Worm (Caenorhabditis elegans) whole organism, young adult: ENCODE results near the gene C29A12.6.

Experiments used
- B0019.2 ChIP-seq: fragments of 200-800 bp; sonication (Bioruptor generic); conservative IDR thresholded peaks from 2 replicates; pipeline ENCODE4 v1.3.6; 2022; ENCODE audit warnings: missing genetic modification reagents, missing genetic modification characterization, missing compliant biosample characterization
- B0035.1 ChIP-seq: sonication (generic microtip); optimal IDR thresholded peaks from 2 replicates; lab custom pipeline; 2016; ENCODE audit warnings: missing genetic modification characterization, mild to moderate bottlenecking, missing compliant biosample characterization, missing genotype, missing genetic modification reagents
- B0261.1 ChIP-seq: sonication (generic microtip); optimal IDR thresholded peaks from 2 replicates; lab custom pipeline; 2016; ENCODE audit warnings: mild to moderate bottlenecking, missing genetic modification characterization, moderate library complexity, missing compliant biosample characterization
- C06A6.2 ChIP-seq: fragments of 200-800 bp; sonication (Bioruptor generic); conservative IDR thresholded peaks from 2 replicates; pipeline ENCODE4 v1.3.6; 2022; ENCODE audit warnings: missing genetic modification characterization, missing compliant biosample characterization
- F23B12.7 ChIP-seq: sonication (generic microtip); optimal IDR thresholded peaks from 2 replicates; lab custom pipeline; 2017; ENCODE audit warnings: missing genetic modification characterization, mild to moderate bottlenecking, missing compliant biosample characterization, antibody characterized with exemption, moderate library complexity; ENCODE audit not compliant: insufficient read depth
- F33H1.4 ChIP-seq: fragments of 200-800 bp; sonication (Bioruptor generic); IDR thresholded peaks from 2 replicates; pipeline ENCODE4 v1.3.6; 2022; ENCODE audit warnings: missing genetic modification reagents, missing genetic modification characterization, missing compliant biosample characterization
- Y53F4B.3 ChIP-seq: fragments of 200-800 bp; sonication (Bioruptor generic); IDR thresholded peaks from 2 replicates; pipeline ENCODE4 v1.3.6; 2022; ENCODE audit warnings: missing genetic modification reagents, missing genetic modification characterization, missing compliant biosample characterization
- Y53G8AR.9 ChIP-seq: fragments of 200-800 bp; sonication (Bioruptor generic); conservative IDR thresholded peaks from 2 replicates; pipeline ENCODE4 v1.3.6; 2022; ENCODE audit warnings: missing genetic modification reagents, missing genetic modification characterization, missing compliant biosample characterization
- Y56A3A.18 ChIP-seq: fragments of 200-800 bp; sonication (Bioruptor generic); IDR thresholded peaks from 2 replicates; pipeline ENCODE4 v1.3.6; 2022; ENCODE audit warnings: missing genetic modification reagents, missing genetic modification characterization, missing compliant biosample characterization
- ZK185.1 ChIP-seq: sonication (generic microtip); optimal IDR thresholded peaks from 2 replicates; lab custom pipeline; 2016; ENCODE audit warnings: mild to moderate bottlenecking, missing genetic modification characterization, missing compliant biosample characterization; ENCODE audit not compliant: poor library complexity, severe bottlenecking
- ama-1 ChIP-seq, 3 experiments: fragments of 150-350 bp in 1 of 3; sonication (generic microtip) in 2 of 3; optimal IDR thresholded peaks; 2 replicates each; lab custom pipeline; 2014 to 2018; ENCODE audit warnings: missing biosample characterization in 2 of 3, missing genetic modification characterization in 2 of 3, missing genetic modification reagents in 2 of 3
- aptf-2 ChIP-seq: fragments of 200-800 bp; sonication (Bioruptor generic); conservative IDR thresholded peaks from 2 replicates; pipeline ENCODE4 v1.3.6; 2022; ENCODE audit warnings: missing genetic modification reagents, missing genetic modification characterization, missing compliant biosample characterization
- aptf-3 ChIP-seq: fragments of 200-800 bp; sonication (Bioruptor generic); IDR thresholded peaks from 2 replicates; pipeline ENCODE4 v1.3.6; 2022; ENCODE audit warnings: missing genetic modification characterization, missing compliant biosample characterization
- atf-7 ChIP-seq: sonication (generic microtip); optimal IDR thresholded peaks from 2 replicates; lab custom pipeline; 2017; ENCODE audit warnings: mild to moderate bottlenecking, missing genetic modification characterization, missing compliant biosample characterization
- attf-5 ChIP-seq: fragments of 200-800 bp; sonication (Bioruptor generic); optimal IDR thresholded peaks from 2 replicates; lab custom pipeline; 2018; ENCODE audit warnings: mild to moderate bottlenecking, missing genetic modification characterization, missing compliant biosample characterization
- bed-2 ChIP-seq: fragments of 200-800 bp; sonication (Bioruptor generic); IDR thresholded peaks from 2 replicates; pipeline ENCODE4 v1.3.6; 2022; ENCODE audit warnings: missing genetic modification reagents, missing genetic modification characterization, missing compliant biosample characterization
- cebp-1 ChIP-seq, 2 experiments: fragments of 200-800 bp in 1 of 2; sonication (Bioruptor generic) in 1 of 2; sonication (generic microtip) in 1 of 2; IDR thresholded peaks in 1 of 2; optimal IDR thresholded peaks in 1 of 2; 2 replicates each; pipeline versions ENCODE4 v1.3.6 to Lab custom; 2017 to 2022; ENCODE audit warnings: missing compliant biosample characterization in 2 of 2, missing genetic modification characterization in 2 of 2, mild to moderate bottlenecking in 1 of 2, missing genetic modification reagents in 1 of 2, moderate library complexity in 1 of 2
- cebp-2 ChIP-seq: fragments of 200-800 bp; sonication (Bioruptor generic); IDR thresholded peaks from 2 replicates; pipeline ENCODE4 v1.3.6; 2022; ENCODE audit warnings: missing genetic modification characterization, missing compliant biosample characterization
- ceh-100 ChIP-seq: fragments of 200-800 bp; sonication (Bioruptor generic); IDR thresholded peaks from 2 replicates; pipeline ENCODE4 v1.3.6; 2022; ENCODE audit warnings: missing genetic modification reagents, missing genetic modification characterization, missing compliant biosample characterization
- ceh-27 ChIP-seq: fragments of 200-800 bp; sonication (Bioruptor generic); optimal IDR thresholded peaks from 2 replicates; lab custom pipeline; 2018; ENCODE audit warnings: mild to moderate bottlenecking, missing genetic modification characterization, moderate library complexity, missing compliant biosample characterization
- ceh-58 ChIP-seq: fragments of 200-800 bp; sonication (Bioruptor generic); IDR thresholded peaks from 2 replicates; pipeline ENCODE4 v1.3.6; 2022; ENCODE audit warnings: missing genetic modification characterization, missing compliant biosample characterization
- ceh-79 ChIP-seq: sonication (generic microtip); optimal IDR thresholded peaks from 2 replicates; lab custom pipeline; 2017; ENCODE audit warnings: mild to moderate bottlenecking, missing genetic modification characterization, missing compliant biosample characterization
- chd-7 ChIP-seq: sonication (generic microtip); optimal IDR thresholded peaks from 2 replicates; lab custom pipeline; 2016; ENCODE audit warnings: mild to moderate bottlenecking, missing genetic modification characterization, moderate library complexity, missing compliant biosample characterization
- efl-1 ChIP-seq: fragments of 150-350 bp; optimal IDR thresholded peaks from 2 replicates; lab custom pipeline; 2014; ENCODE audit warnings: missing biosample characterization, missing genetic modification reagents, missing genetic modification characterization
- egl-44 ChIP-seq: fragments of 200-800 bp; sonication (Bioruptor generic); IDR thresholded peaks from 2 replicates; pipeline ENCODE4 v1.3.6; 2022; ENCODE audit warnings: missing genetic modification reagents, missing genetic modification characterization, missing compliant biosample characterization
- hlh-12 ChIP-seq: sonication (generic microtip); optimal IDR thresholded peaks from 2 replicates; lab custom pipeline; 2016; ENCODE audit warnings: missing genetic modification characterization, missing compliant biosample characterization
- hlh-26 ChIP-seq: fragments of 200-800 bp; sonication (Bioruptor generic); conservative IDR thresholded peaks from 2 replicates; pipeline ENCODE4 v1.3.6; 2022; ENCODE audit warnings: missing genetic modification reagents, missing genetic modification characterization, missing compliant biosample characterization
- hsf-1 ChIP-seq: fragments of 200-800 bp; sonication (Bioruptor generic); IDR thresholded peaks from 2 replicates; pipeline ENCODE4 v1.3.6; 2022; ENCODE audit warnings: missing genetic modification reagents, missing genetic modification characterization, missing compliant biosample characterization
- lag-1 ChIP-seq: fragments of 200-800 bp; sonication (Bioruptor generic); IDR thresholded peaks from 2 replicates; pipeline ENCODE4 v1.3.6; 2022; ENCODE audit warnings: missing genetic modification reagents, missing genetic modification characterization, missing compliant biosample characterization
- let-526 ChIP-seq: fragments of 200-800 bp; sonication (Bioruptor generic); IDR thresholded peaks from 2 replicates; pipeline ENCODE4 v1.3.6; 2022; ENCODE audit warnings: missing genetic modification reagents, missing genetic modification characterization, missing compliant biosample characterization
- let-607 ChIP-seq, 2 experiments: fragments of 200-800 bp in 1 of 2; sonication (Bioruptor generic) in 1 of 2; sonication (generic microtip) in 1 of 2; optimal IDR thresholded peaks; 2 replicates each; lab custom pipeline; 2016 to 2018; ENCODE audit warnings: mild to moderate bottlenecking in 2 of 2, missing compliant biosample characterization in 2 of 2, missing genetic modification characterization in 2 of 2, moderate library complexity in 2 of 2, missing genotype in 1 of 2
- lin-26 ChIP-seq: fragments of 200-800 bp; sonication (Bioruptor generic); IDR thresholded peaks from 2 replicates; pipeline ENCODE4 v1.3.6; 2022; ENCODE audit warnings: missing genetic modification reagents, missing genetic modification characterization, missing compliant biosample characterization
- madf-10 ChIP-seq: sonication (generic microtip); optimal IDR thresholded peaks from 2 replicates; lab custom pipeline; 2016; ENCODE audit warnings: mild to moderate bottlenecking, missing genetic modification characterization, missing compliant biosample characterization
- mes-4 ChIP-seq: sonication (generic microtip); optimal IDR thresholded peaks from 2 replicates; lab custom pipeline; 2016; ENCODE audit warnings: missing genotype, missing genetic modification characterization, missing compliant biosample characterization
- nfyb-1 ChIP-seq: fragments of 200-800 bp; sonication (Bioruptor generic); IDR thresholded peaks from 2 replicates; pipeline ENCODE4 v1.3.6; 2022; ENCODE audit warnings: missing genetic modification reagents, missing genetic modification characterization, missing compliant biosample characterization
- repo-1 ChIP-seq: sonication (generic microtip); optimal IDR thresholded peaks from 2 replicates; lab custom pipeline; 2017; ENCODE audit warnings: mild to moderate bottlenecking, missing genetic modification characterization, missing compliant biosample characterization
- sdz-38 ChIP-seq: sonication (generic microtip); optimal IDR thresholded peaks from 2 replicates; lab custom pipeline; 2016; ENCODE audit warnings: missing genotype, missing genetic modification characterization, missing compliant biosample characterization
- snpc-1.3 ChIP-seq: sonication (generic microtip); optimal IDR thresholded peaks from 2 replicates; lab custom pipeline; 2017; ENCODE audit warnings: missing genetic modification characterization, mild to moderate bottlenecking, missing compliant biosample characterization, antibody characterized with exemption, moderate library complexity, missing genotype, missing genetic modification reagents; ENCODE audit not compliant: insufficient read depth
- snpc-4 ChIP-seq, 5 experiments: fragments of 150-350 bp in 1 of 5; sonication (generic microtip) in 4 of 5; optimal IDR thresholded peaks; 2 replicates each; lab custom pipeline; 2014 to 2018; ENCODE audit warnings: missing genetic modification characterization in 5 of 5, missing biosample characterization in 3 of 5, antibody characterized with exemption in 2 of 5, mild to moderate bottlenecking in 2 of 5, missing compliant biosample characterization in 2 of 5, missing genotype in 2 of 5, moderate library complexity in 2 of 5, missing genetic modification reagents in 1 of 5
- tbp1 ChIP-seq: fragments of 200-800 bp; sonication (Bioruptor generic); optimal IDR thresholded peaks from 2 replicates; lab custom pipeline; 2018; ENCODE audit warnings: mild to moderate bottlenecking, missing genetic modification characterization, missing compliant biosample characterization
- unc-130 ChIP-seq: sonication (generic microtip); optimal IDR thresholded peaks from 2 replicates; lab custom pipeline; 2016; ENCODE audit warnings: missing genetic modification reagents, missing genetic modification characterization, missing compliant biosample characterization
- xnd-1 ChIP-seq: sonication (generic microtip); optimal IDR thresholded peaks from 2 replicates; lab custom pipeline; 2016; ENCODE audit warnings: missing genotype, missing genetic modification reagents, missing genetic modification characterization, missing compliant biosample characterization
- zfh-2 ChIP-seq: fragments of 200-800 bp; sonication (Bioruptor generic); conservative IDR thresholded peaks from 2 replicates; pipeline ENCODE4 v1.3.6; 2022; ENCODE audit warnings: missing genetic modification reagents, missing genetic modification characterization, missing compliant biosample characterization
- ztf-22 ChIP-seq: fragments of 200-800 bp; sonication (Bioruptor generic); optimal IDR thresholded peaks from 2 replicates; lab custom pipeline; 2018; ENCODE audit warnings: mild to moderate bottlenecking, missing genetic modification characterization, moderate library complexity, missing compliant biosample characterization
- ztf-26 ChIP-seq: sonication (generic microtip); optimal IDR thresholded peaks from 2 replicates; lab custom pipeline; 2017; ENCODE audit warnings: missing genetic modification characterization, missing compliant biosample characterization

Gene C29A12.6

DNA sequence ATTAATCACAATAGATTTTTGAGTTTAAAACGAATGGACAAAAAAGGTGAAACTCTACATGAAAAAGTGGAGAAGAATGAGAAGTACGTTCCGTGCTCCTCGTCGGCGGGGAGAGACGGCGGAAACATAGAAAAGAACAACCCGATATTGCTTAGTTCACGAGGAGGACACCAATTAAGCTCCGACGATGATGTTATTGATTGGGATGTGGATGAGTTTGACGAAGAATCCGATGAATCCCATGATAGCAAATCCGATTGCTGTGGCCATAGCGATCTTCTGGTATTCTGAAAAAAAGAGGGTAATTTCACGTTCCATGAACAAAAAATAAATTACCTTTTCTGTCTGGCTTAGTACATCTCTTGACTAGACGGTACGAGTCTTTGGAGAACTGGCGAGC lies 49.7 kb downstream of the C29A12.6 start:
- no peak for TF ChIP-seq zfh-2 (GFP tag; lab: Robert Waterston, UW)
- TF ChIP-seq Y53F4B.3 (GFP tag; lab: Robert Waterston, UW), result no peak
- no peak for TF ChIP-seq ceh-79 (tag; lab: Kevin White, UChicago)
- 0 out of 2 replicates have a peak, but pooled peaks have one; percentile 10 for TF ChIP-seq Y56A3A.18 (GFP tag; lab: Robert Waterston, UW)
- TF ChIP-seq ceh-58 (GFP tag; lab: Robert Waterston, UW), result 0 out of 2 replicates have a peak, but pooled peaks have one; percentile 5
- TF ChIP-seq unc-130 (GFP tag; lab: Kevin White, UChicago), result no peak
- no peak for TF ChIP-seq let-526
- TF ChIP-seq hsf-1 (GFP tag; lab: Robert Waterston, UW), result no peak
- TF ChIP-seq snpc-4 (GFP tag; optimal IDR thresholded peaks at IDR 0.05; lab: Kevin White, UChicago), result no peak
- TF ChIP-seq snpc-4 (tag; optimal IDR thresholded peaks at IDR 0.05; lab: Kevin White, UChicago), result no peak
- TF ChIP-seq aptf-2, result no peak
- no peak for TF ChIP-seq cebp-1 (GFP tag; IDR thresholded peaks at IDR 0.05; lab: Robert Waterston, UW)
- TF ChIP-seq cebp-1 (tag; optimal IDR thresholded peaks at IDR 0.05; lab: Kevin White, UChicago), result no peak
- TF ChIP-seq repo-1, result no peak
- TF ChIP-seq lin-26 (GFP tag; lab: Robert Waterston, UW), result no peak
- no peak for TF ChIP-seq atf-7 (tag; lab: Kevin White, UChicago)
- no peak for TF ChIP-seq hlh-12 (tag; lab: Kevin White, UChicago)
- TF ChIP-seq nfyb-1, result no peak
- TF ChIP-seq attf-5 (GFP tag; lab: Kevin White, UChicago), result no peak

DNA sequence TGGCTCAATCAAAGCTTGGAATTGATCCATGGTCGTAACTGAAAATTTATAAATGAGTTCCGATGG lies 49.9 kb downstream of the C29A12.6 start, which contains the start of gene sec-61.G:
Gene sec-61.G (minus strand): TSS at position 38 of the 66 bp plus-strand sequence.
- TF ChIP-seq lag-1 (GFP tag; lab: Robert Waterston, UW) (no peak), B0261.1 (no peak), xnd-1 (tag; lab: Kevin White, UChicago) (no peak), hlh-26 (no peak), ceh-27 (no peak), C06A6.2 (GFP tag; lab: Robert Waterston, UW) (no peak), sdz-38 (tag; lab: Kevin White, UChicago) (no peak), bed-2 (GFP tag; lab: Robert Waterston, UW) (no peak)

DNA sequence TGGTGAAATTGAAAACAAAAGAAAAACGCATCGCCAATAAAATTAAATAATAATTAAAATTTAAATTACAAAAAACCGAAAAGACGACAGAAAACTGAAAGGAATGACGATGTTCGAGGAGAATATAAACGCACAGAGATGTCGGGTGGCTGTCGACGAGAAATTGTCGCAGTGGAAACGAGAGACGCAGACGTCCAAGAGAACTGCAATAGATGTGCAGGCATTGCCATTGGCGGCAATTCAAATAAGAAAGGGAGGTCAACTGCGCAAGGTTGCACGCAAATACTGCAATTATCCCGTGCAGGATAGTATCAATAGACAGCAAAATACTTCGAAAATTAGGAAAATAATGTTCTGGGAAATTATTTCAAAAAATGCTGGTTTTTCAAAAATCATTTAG lies 50.2 kb downstream of the C29A12.6 start:
- TF ChIP-seq tbp1 (GFP tag; lab: Kevin White, UChicago) (peak; percentile 79), chd-7 (tag; lab: Kevin White, UChicago) (peak; percentile 97), ztf-26 (tag; lab: Kevin White, UChicago) (peak; percentile 94), ztf-22 (GFP tag; lab: Kevin White, UChicago) (peak; percentile 98), ceh-79 (tag; lab: Kevin White, UChicago) (peak; percentile 91), repo-1 (peak; percentile 93), F33H1.4 (GFP tag; lab: Robert Waterston, UW) (peak; percentile 88), cebp-2 (peak; percentile 89; the same call in 1 of the 2 replicates), egl-44 (GFP tag; lab: Robert Waterston, UW) (peak; percentile 70; the same call in 1 of the 2 replicates), mes-4 (peak; percentile 14), let-526 (peak; percentile 95), snpc-1.3 (peak; percentile 80), Y53G8AR.9 (peak; percentile 98), B0035.1 (tag; lab: Kevin White, UChicago) (peak; percentile 86), ZK185.1 (peak; percentile 97), madf-10 (tag; lab: Kevin White, UChicago) (peak; percentile 95), let-607 (tag; optimal IDR thresholded peaks at IDR 0.05; lab: Kevin White, UChicago) (peak; percentile 100), ceh-100 (GFP tag; lab: Robert Waterston, UW) (peak; percentile 90), lag-1 (GFP tag; lab: Robert Waterston, UW) (no peak), F23B12.7 (tag; lab: Kevin White, UChicago) (peak; percentile 89), ama-1 (optimal IDR thresholded peaks at IDR 0.05; lab: Kevin White, UChicago) (peak; percentile 55), ama-1 (GFP tag; optimal IDR thresholded peaks at IDR 0.05; lab: Kevin White, UChicago) (peak in 1 of 2 experiments; percentile 69), aptf-3 (GFP tag; lab: Robert Waterston, UW) (0 out of 2 replicates have a peak, but pooled peaks have one; percentile 55), B0019.2 (GFP tag; lab: Robert Waterston, UW) (peak; percentile 87), efl-1 (peak; percentile 98)
